Fruit fly (Drosophila melanogaster) whole organism, wandering third instar larva: ENCODE measurements around the gene CG31663.

ENCODE experiments used
- Dfd ChIP-seq: fragments of >200 bp; optimal IDR thresholded peaks from 2 replicates; lab custom pipeline; 2017; ENCODE audit warnings: missing biosample characterization, missing genetic modification characterization
- Hr83 ChIP-seq: fragments of 200-300 bp; sonication (Bioruptor generic); optimal IDR thresholded peaks from 2 replicates; lab custom pipeline; 2016; ENCODE audit warnings: missing biosample characterization, mild to moderate bottlenecking, missing genetic modification characterization, moderate library complexity; ENCODE audit not compliant: poor library complexity, severe bottlenecking
- dsf ChIP-seq: sonication (Bioruptor generic); optimal IDR thresholded peaks from 2 replicates; lab custom pipeline; 2016; ENCODE audit warnings: missing biosample characterization, missing genetic modification characterization, borderline replicate concordance
- fru ChIP-seq: fragments of 200-800 bp; sonication (Bioruptor generic); optimal IDR thresholded peaks from 3 replicates; lab custom pipeline; 2016; ENCODE audit warnings: missing biosample characterization, mild to moderate bottlenecking, missing genetic modification characterization
- pan ChIP-seq: fragments of >200 bp; optimal IDR thresholded peaks from 2 replicates; lab custom pipeline; 2017
- psq ChIP-seq: fragments of 200-800 bp; sonication (Bioruptor generic); optimal IDR thresholded peaks from 3 replicates; lab custom pipeline; 2017; ENCODE audit warnings: missing biosample characterization, mild to moderate bottlenecking, missing genetic modification characterization, moderate library complexity
- sage ChIP-seq: fragments of 200-800 bp; sonication (Bioruptor generic); optimal IDR thresholded peaks from 2 replicates; lab custom pipeline; 2016; ENCODE audit warnings: missing biosample characterization, mild to moderate bottlenecking, missing genetic modification characterization

- TF ChIP-seq psq, result no peak
- TF ChIP-seq sage (GFP tag; lab: Kevin White, UChicago), result no peak
- no peak for TF ChIP-seq Dfd (GFP tag; lab: Kevin White, UChicago)
- TF ChIP-seq pan (lab: Kevin White, UChicago), result no peak
- no peak for TF ChIP-seq Hr83 (GFP tag; lab: Kevin White, UChicago)
- no peak for TF ChIP-seq dsf (GFP tag; lab: Kevin White, UChicago)
- no peak for TF ChIP-seq fru
These were observed 42.6 kb upstream of the CG31663 start for dm6 chr2L:1923846-1924245.
